Fruit fly (Drosophila melanogaster) whole organism, embryonic: Measurements from ENCODE around the gene Nthl1.

ENCODE experiments used
- Awh ChIP-seq: fragments of 200-800 bp; sonication (Bioruptor generic); IDR thresholded peaks from 2 replicates; pipeline ENCODE4, ENCODE4 v1.3.6; 2022; ENCODE audit warnings: missing biosample characterization, missing genetic modification characterization
- Bgb ChIP-seq: fragments of 200-800 bp; sonication (Bioruptor generic); IDR thresholded peaks from 2 replicates; pipeline ENCODE4 v1.3.6; 2022; ENCODE audit warnings: missing biosample characterization, missing genetic modification characterization; ENCODE audit not compliant: partially characterized antibody
- CG10147 ChIP-seq: fragments of 200-800 bp; sonication (Bioruptor generic); optimal IDR thresholded peaks from 2 replicates; lab custom pipeline; 2019; ENCODE audit warnings: missing biosample characterization, mild to moderate bottlenecking, missing genetic modification characterization, moderate library complexity
- CG12299 ChIP-seq: fragments of 200-800 bp; sonication (Bioruptor generic); optimal IDR thresholded peaks from 2 replicates; lab custom pipeline; 2018; ENCODE audit warnings: missing biosample characterization, mild to moderate bottlenecking, missing genetic modification characterization
- CG14441 ChIP-seq: fragments of 200-800 bp; sonication (Bioruptor generic); IDR thresholded peaks from 2 replicates; pipeline ENCODE4 v1.3.6; 2022; ENCODE audit warnings: missing biosample characterization, missing genetic modification characterization
- CG15479 ChIP-seq: fragments of 200-800 bp; sonication (Bioruptor generic); optimal IDR thresholded peaks from 3 replicates; lab custom pipeline; 2019; ENCODE audit warnings: missing biosample characterization, mild to moderate bottlenecking, missing genetic modification characterization, moderate library complexity
- CG1832 ChIP-seq: fragments of 200-800 bp; sonication (Bioruptor generic); optimal IDR thresholded peaks from 2 replicates; lab custom pipeline; 2017; ENCODE audit warnings: missing biosample characterization, mild to moderate bottlenecking, missing genetic modification characterization, inconsistent platforms
- CG18619 ChIP-seq: fragments of 200-800 bp; sonication (Bioruptor generic); optimal IDR thresholded peaks from 3 replicates; lab custom pipeline; 2017; ENCODE audit warnings: missing biosample characterization, mild to moderate bottlenecking, missing genetic modification characterization
- CG33213 ChIP-seq: fragments of 200-800 bp; sonication (Bioruptor generic); optimal IDR thresholded peaks from 3 replicates; lab custom pipeline; 2016; ENCODE audit warnings: missing biosample characterization, missing genetic modification characterization
- CG3407 ChIP-seq: fragments of 200-800 bp; sonication (Bioruptor generic); optimal IDR thresholded peaks from 2 replicates; lab custom pipeline; 2018; ENCODE audit warnings: missing biosample characterization, mild to moderate bottlenecking, missing genetic modification characterization
- CG34376 ChIP-seq: fragments of 200-800 bp; sonication (Bioruptor generic); optimal IDR thresholded peaks from 2 replicates; lab custom pipeline; 2018; ENCODE audit warnings: missing biosample characterization, mild to moderate bottlenecking, missing genetic modification characterization
- CG7271 ChIP-seq: fragments of 200-800 bp; sonication (Bioruptor generic); optimal IDR thresholded peaks from 2 replicates; lab custom pipeline; 2018; ENCODE audit warnings: missing biosample characterization, mild to moderate bottlenecking, missing genetic modification characterization, moderate library complexity
- CG7556 ChIP-seq: fragments of 200-800 bp; sonication (Bioruptor generic); optimal IDR thresholded peaks from 2 replicates; lab custom pipeline; 2017; ENCODE audit warnings: missing biosample characterization, mild to moderate bottlenecking, missing genetic modification characterization
- CG8290 ChIP-seq, 3 experiments: fragments of 200-800 bp; sonication (Bioruptor generic); optimal IDR thresholded peaks; 2 replicates each; lab custom pipeline; 2016 to 2019; ENCODE audit warnings: missing biosample characterization in 3 of 3, missing genetic modification characterization in 3 of 3, mild to moderate bottlenecking in 2 of 3, moderate library complexity in 1 of 3
- CG9932 ChIP-seq: fragments of 200-800 bp; sonication (Bioruptor generic); IDR thresholded peaks from 2 replicates; pipeline ENCODE4 v1.3.6; 2022; ENCODE audit warnings: missing biosample characterization, missing genetic modification characterization
- Eip74EF ChIP-seq, 2 experiments: fragments of 200-800 bp in 1 of 2; fragments of >200 bp in 1 of 2; sonication (Bioruptor generic) in 1 of 2; optimal IDR thresholded peaks; 2 replicates each; lab custom pipeline; 2017 to 2019; ENCODE audit warnings: missing biosample characterization in 2 of 2, missing genetic modification characterization in 2 of 2, mild to moderate bottlenecking in 1 of 2, moderate library complexity in 1 of 2
- Ets65A ChIP-seq: fragments of 200-800 bp; sonication (Bioruptor generic); peaks from one replicate; lab custom pipeline; 2016; ENCODE audit warnings: missing biosample characterization, missing genetic modification characterization
- Ets97D ChIP-seq: fragments of 200-800 bp; sonication (Bioruptor generic); optimal IDR thresholded peaks from 3 replicates; lab custom pipeline; 2016; ENCODE audit warnings: missing biosample characterization, missing genetic modification characterization
- Gsc ChIP-seq: fragments of 200-800 bp; sonication (Bioruptor generic); IDR thresholded peaks from 2 replicates; pipeline ENCODE4 v1.3.6; 2022; ENCODE audit warnings: missing biosample characterization, missing genetic modification characterization
- Hr78 ChIP-seq, 2 experiments: fragments of 200-800 bp in 1 of 2; fragments of >200 bp in 1 of 2; sonication (Bioruptor generic) in 1 of 2; optimal IDR thresholded peaks; 2 replicates each; lab custom pipeline; 2017 to 2019; ENCODE audit warnings: missing biosample characterization in 2 of 2, missing genetic modification characterization in 2 of 2, mild to moderate bottlenecking in 1 of 2, moderate library complexity in 1 of 2
- Lim3 ChIP-seq: fragments of 200-800 bp; sonication (Bioruptor generic); IDR thresholded peaks from 2 replicates; pipeline ENCODE4 v1.3.6; 2022; ENCODE audit warnings: missing biosample characterization, missing genetic modification characterization
- Med ChIP-seq: fragments of 200-800 bp; sonication (Bioruptor generic); peaks from one replicate; lab custom pipeline; 2016; ENCODE audit warnings: missing biosample characterization, missing genetic modification characterization, mild to moderate bottlenecking, inconsistent platforms, moderate library complexity
- Neu2 ChIP-seq: fragments of 200-800 bp; sonication (Bioruptor generic); optimal IDR thresholded peaks from 3 replicates; lab custom pipeline; 2016; ENCODE audit warnings: missing biosample characterization, missing genetic modification characterization, borderline replicate concordance
- Ssrp ChIP-seq: fragments of 200-800 bp; sonication (Bioruptor generic); optimal IDR thresholded peaks from 2 replicates; lab custom pipeline; 2018; ENCODE audit warnings: missing biosample characterization, mild to moderate bottlenecking, missing genetic modification characterization, moderate library complexity
- aop ChIP-seq: fragments of 200-800 bp; sonication (Bioruptor generic); IDR thresholded peaks from 2 replicates; pipeline ENCODE4 v1.3.6; 2022; ENCODE audit warnings: missing biosample characterization, missing genetic modification characterization
- ara ChIP-seq: fragments of 200-800 bp; sonication (Bioruptor generic); IDR thresholded peaks from 2 replicates; pipeline ENCODE4 v1.3.6; 2022; ENCODE audit warnings: missing biosample characterization, missing genetic modification characterization
- ase ChIP-seq: fragments of 200-800 bp; sonication (Bioruptor generic); IDR thresholded peaks from 3 replicates; pipeline ENCODE4 v1.3.6; 2022; ENCODE audit warnings: missing biosample characterization, missing genetic modification characterization
- cato ChIP-seq: fragments of 200-800 bp; sonication (Bioruptor generic); optimal IDR thresholded peaks from 2 replicates; lab custom pipeline; 2016; ENCODE audit warnings: missing biosample characterization, missing genetic modification characterization, borderline replicate concordance
- chinmo ChIP-seq: fragments of 200-800 bp; sonication (Bioruptor generic); IDR thresholded peaks from 4 replicates; pipeline ENCODE4 v1.3.6; 2022; ENCODE audit warnings: missing biosample characterization, missing genetic modification characterization; ENCODE audit not compliant: partially characterized antibody
- eyg ChIP-seq: fragments of 200-800 bp; sonication (Bioruptor generic); optimal IDR thresholded peaks from 3 replicates; lab custom pipeline; 2016; ENCODE audit warnings: missing biosample characterization, missing genetic modification characterization
- gcm2 ChIP-seq: fragments of 200-800 bp; sonication (Bioruptor generic); optimal IDR thresholded peaks from 2 replicates; lab custom pipeline; 2016; ENCODE audit warnings: missing biosample characterization, missing genetic modification characterization
- gem ChIP-seq: fragments of 200-800 bp; sonication (Bioruptor generic); optimal IDR thresholded peaks from 2 replicates; lab custom pipeline; 2019; ENCODE audit warnings: missing biosample characterization, mild to moderate bottlenecking, missing genetic modification characterization, moderate library complexity
- ind ChIP-seq: fragments of 200-800 bp; sonication (Bioruptor generic); optimal IDR thresholded peaks from 3 replicates; lab custom pipeline; 2016; ENCODE audit warnings: missing biosample characterization, missing genetic modification characterization
- ken ChIP-seq: fragments of 200-800 bp; sonication (Bioruptor generic); IDR thresholded peaks from 3 replicates; pipeline ENCODE4 v1.3.6; 2022; ENCODE audit warnings: missing biosample characterization, missing genetic modification characterization
- org-1 ChIP-seq: fragments of 200-800 bp; sonication (Bioruptor generic); optimal IDR thresholded peaks from 2 replicates; lab custom pipeline; 2017; ENCODE audit warnings: missing biosample characterization, missing genetic modification characterization
- sd ChIP-seq: fragments of 200-800 bp; sonication (Bioruptor generic); optimal IDR thresholded peaks from 3 replicates; lab custom pipeline; 2018; ENCODE audit warnings: missing biosample characterization, mild to moderate bottlenecking, missing genetic modification characterization, moderate library complexity
- sens ChIP-seq: fragments of 200-800 bp; sonication (Bioruptor generic); peaks from one replicate; lab custom pipeline; 2016; ENCODE audit warnings: missing biosample characterization, missing genetic modification characterization
- slp2 ChIP-seq: fragments of 200-800 bp; sonication (Bioruptor generic); optimal IDR thresholded peaks from 2 replicates; lab custom pipeline; 2016; ENCODE audit warnings: missing biosample characterization, missing genetic modification characterization

Nthl1 gene

DNA sequence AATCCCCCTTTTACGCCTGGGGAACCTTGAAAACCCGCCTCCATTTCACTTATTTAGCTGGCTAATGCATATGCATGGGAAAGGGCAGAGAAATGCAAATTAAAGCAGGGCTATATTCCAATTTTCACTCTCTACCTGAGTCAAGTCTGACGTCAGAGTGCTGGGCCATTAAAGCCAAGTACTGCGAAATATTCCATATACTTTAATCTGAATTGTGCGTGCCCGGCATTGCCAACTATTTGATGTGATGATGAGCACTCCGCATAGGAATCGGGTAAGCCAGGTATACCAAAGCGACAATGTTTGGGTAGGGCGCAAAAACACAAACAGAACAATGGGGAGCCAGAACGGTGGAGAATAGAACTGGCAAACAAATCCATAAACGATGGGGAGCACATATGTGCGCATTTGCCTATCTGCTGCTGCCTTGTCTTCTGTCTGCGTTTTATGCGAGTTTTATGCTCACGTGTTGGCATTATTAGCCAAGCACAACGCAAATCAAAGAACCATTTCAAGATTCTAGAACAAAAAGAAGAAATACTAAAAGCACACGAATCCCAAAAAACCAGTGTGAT lies 48.0 kb downstream of the Nthl1 start (continued):
- TF ChIP-seq CG9932 (GFP tag; lab: Robert Waterston, UW) (no peak), Neu2 (GFP tag; lab: Kevin White, UChicago) (no peak), Hr78 (GFP tag; optimal IDR thresholded peaks at IDR 0.05; lab: Kevin White, UChicago) (no peak), CG8290 (GFP tag; optimal IDR thresholded peaks at IDR 0.05; lab: Kevin White, UChicago) (no peak), CG8290 (tag; optimal IDR thresholded peaks at IDR 0.05; lab: Kevin White, UChicago) (peak in 1 of 2 experiments; percentile 52), Lim3 (no peak), ken (GFP tag; lab: Robert Waterston, UW) (no peak), Ssrp (tag; lab: Kevin White, UChicago) (no peak), sd (tag; lab: Kevin White, UChicago) (peak; percentile 49), CG1832 (GFP tag; lab: Kevin White, UChicago) (no peak), Gsc (GFP tag; lab: Robert Waterston, UW) (no peak), ase (GFP tag; lab: Robert Waterston, UW) (no peak), eyg (no peak), chinmo (GFP tag; lab: Robert Waterston, UW) (0 out of 4 replicates have a peak, but pooled peaks have one; percentile 47), aop (GFP tag; lab: Robert Waterston, UW) (no peak), CG10147 (GFP tag; lab: Kevin White, UChicago) (no peak), CG7556 (GFP tag; lab: Kevin White, UChicago) (no peak), cato (GFP tag; lab: Kevin White, UChicago) (no peak), Bgb (GFP tag; lab: Robert Waterston, UW) (no peak), org-1 (no peak), ara (no peak), slp2 (no peak), CG14441 (GFP tag; lab: Robert Waterston, UW) (no peak), CG33213 (GFP tag; lab: Kevin White, UChicago) (no peak), Ets97D (GFP tag; lab: Kevin White, UChicago) (no peak), CG12299 (tag; lab: Kevin White, UChicago) (no peak), gcm2 (GFP tag; lab: Kevin White, UChicago) (no peak), CG18619 (no peak), CG3407 (GFP tag; lab: Kevin White, UChicago) (no peak)

DNA sequence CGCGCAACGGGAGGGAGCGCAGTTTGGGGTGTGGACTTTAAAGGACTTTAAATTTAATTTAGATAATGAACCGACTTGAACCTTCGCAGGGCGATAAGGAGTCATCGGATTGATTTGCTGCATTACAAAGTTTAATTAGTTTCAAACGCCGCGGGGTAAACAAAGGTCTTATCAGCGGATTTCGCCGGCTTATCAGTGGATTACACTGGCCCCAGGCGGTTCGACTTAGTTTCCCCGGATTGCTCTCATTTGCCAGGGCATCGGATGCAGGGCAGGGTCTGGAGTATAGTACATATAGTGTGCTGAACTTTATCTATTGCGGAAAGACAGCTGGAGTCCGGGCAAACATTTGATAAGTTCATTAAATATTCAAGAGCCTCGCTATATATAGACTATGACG lies 49.2 kb downstream of the Nthl1 start:
- TF ChIP-seq sens (GFP tag; lab: Kevin White, UChicago) (peak; percentile 2), CG34376 (GFP tag; lab: Kevin White, UChicago) (peak; percentile 44), ind (no peak), CG7271 (tag; lab: Kevin White, UChicago) (no peak), gem (tag; lab: Kevin White, UChicago) (peak; percentile 69), Ets65A (GFP tag; lab: Kevin White, UChicago) (peak; percentile 75), CG15479 (GFP tag; lab: Kevin White, UChicago) (peak; percentile 44), Eip74EF (GFP tag; optimal IDR thresholded peaks at IDR 0.05; lab: Kevin White, UChicago) (peak in 1 of 2 experiments; percentile 15), Hr78 (GFP tag; optimal IDR thresholded peaks at IDR 0.05; lab: Kevin White, UChicago) (peak in 1 of 2 experiments; percentile 10), Awh (GFP tag; lab: Robert Waterston, UW) (no peak), Med (peak; percentile 32)
